Worm (Caenorhabditis elegans) whole organism, L3 larva: Measurements from ENCODE around the gene col-97.
A peak's percentile ranks its signal among the peaks of the same experiment; 100 is the strongest.

Experiments
- R02D3.7 ChIP-seq: fragments of 150-350 bp; optimal IDR thresholded peaks from 2 replicates; lab custom pipeline; 2014; ENCODE audit warnings: missing biosample characterization, missing genetic modification characterization
- ama-1 ChIP-seq: fragments of 150-350 bp; optimal IDR thresholded peaks from 2 replicates; lab custom pipeline; 2018
- ceh-16 ChIP-seq: sonication (generic microtip); optimal IDR thresholded peaks from 2 replicates; lab custom pipeline; 2017; ENCODE audit warnings: missing biosample characterization, missing genetic modification characterization
- ceh-28 ChIP-seq: fragments of 150-350 bp; optimal IDR thresholded peaks from 2 replicates; lab custom pipeline; 2014; ENCODE audit warnings: missing biosample characterization, missing genetic modification reagents, missing genetic modification characterization
- ceh-9 ChIP-seq: sonication (generic microtip); optimal IDR thresholded peaks from 2 replicates; lab custom pipeline; 2018; ENCODE audit warnings: missing biosample characterization, missing genetic modification characterization
- daf-12 ChIP-seq: fragments of 150-350 bp; optimal IDR thresholded peaks from 2 replicates; lab custom pipeline; 2014; ENCODE audit warnings: missing biosample characterization, missing genetic modification reagents, missing genetic modification characterization
- egl-27 ChIP-seq: sonication (generic microtip); optimal IDR thresholded peaks from 4 replicates; lab custom pipeline; 2017; ENCODE audit warnings: missing biosample characterization, missing genetic modification reagents, missing genetic modification characterization
- egl-5 ChIP-seq: fragments of 150-350 bp; optimal IDR thresholded peaks from 2 replicates; lab custom pipeline; 2017; ENCODE audit warnings: missing biosample characterization, missing genetic modification reagents, missing genetic modification characterization, inconsistent platforms
- elt-1 ChIP-seq: fragments of 150-350 bp; optimal IDR thresholded peaks from 2 replicates; lab custom pipeline; 2014; ENCODE audit warnings: missing biosample characterization, missing genetic modification characterization
- elt-2 ChIP-seq: sonication (generic microtip); optimal IDR thresholded peaks from 2 replicates; lab custom pipeline; 2016; ENCODE audit warnings: missing genetic modification reagents, mild to moderate bottlenecking, missing genetic modification characterization, missing compliant biosample characterization
- elt-3 ChIP-seq, 3 experiments: fragments of 150-350 bp in 1 of 3; sonication (generic microtip) in 2 of 3; optimal IDR thresholded peaks; 2 replicates in 2 of 3; 4 replicates in 1 of 3; lab custom pipeline; 2014 to 2017; ENCODE audit warnings: missing biosample characterization in 3 of 3, missing genetic modification characterization in 3 of 3
- eor-1 ChIP-seq, 2 experiments: fragments of 150-350 bp; optimal IDR thresholded peaks; 2 replicates each; lab custom pipeline; 2014 to 2018; ENCODE audit warnings: missing biosample characterization in 2 of 2, missing genetic modification characterization in 2 of 2
- fkh-10 ChIP-seq: sonication (generic microtip); optimal IDR thresholded peaks from 2 replicates; lab custom pipeline; 2017; ENCODE audit warnings: missing biosample characterization, missing genetic modification reagents, missing genetic modification characterization
- fkh-2 ChIP-seq: fragments of 150-350 bp; optimal IDR thresholded peaks from 2 replicates; lab custom pipeline; 2014; ENCODE audit warnings: missing biosample characterization, missing genetic modification reagents, missing genetic modification characterization
- fos-1 ChIP-seq: fragments of 150-350 bp; optimal IDR thresholded peaks from 2 replicates; lab custom pipeline; 2014; ENCODE audit warnings: missing biosample characterization, missing genetic modification characterization
- hmg-11 ChIP-seq: sonication (generic microtip); optimal IDR thresholded peaks from 2 replicates; lab custom pipeline; 2016; ENCODE audit warnings: missing genetic modification characterization, missing compliant biosample characterization
- jun-1 ChIP-seq: fragments of 150-350 bp; optimal IDR thresholded peaks from 2 replicates; lab custom pipeline; 2014; ENCODE audit warnings: missing biosample characterization, missing genetic modification reagents, missing genetic modification characterization
- lin-15B ChIP-seq: fragments of 150-350 bp; optimal IDR thresholded peaks from 2 replicates; lab custom pipeline; 2014; ENCODE audit warnings: missing biosample characterization, missing genetic modification characterization
- lsy-12 ChIP-seq: sonication (generic microtip); optimal IDR thresholded peaks from 2 replicates; lab custom pipeline; 2016; ENCODE audit warnings: mild to moderate bottlenecking, missing genetic modification characterization, missing compliant biosample characterization
- mdl-1 ChIP-seq: fragments of 150-350 bp; optimal IDR thresholded peaks from 2 replicates; lab custom pipeline; 2014; ENCODE audit warnings: missing biosample characterization, missing genetic modification characterization
- nfya-1 ChIP-seq: sonication (generic microtip); optimal IDR thresholded peaks from 2 replicates; lab custom pipeline; 2017; ENCODE audit warnings: missing genetic modification characterization, mild to moderate bottlenecking, missing compliant biosample characterization, antibody characterized with exemption, moderate library complexity; ENCODE audit not compliant: insufficient read depth
- nhr-11 ChIP-seq: fragments of 150-350 bp; optimal IDR thresholded peaks from 2 replicates; lab custom pipeline; 2014; ENCODE audit warnings: missing biosample characterization, missing genetic modification characterization
- nhr-23 ChIP-seq: fragments of 150-350 bp; optimal IDR thresholded peaks from 2 replicates; lab custom pipeline; 2014; ENCODE audit warnings: missing biosample characterization, missing genetic modification reagents, missing genetic modification characterization
- nhr-237 ChIP-seq: fragments of 150-350 bp; optimal IDR thresholded peaks from 2 replicates; lab custom pipeline; 2014; ENCODE audit warnings: missing biosample characterization, missing genetic modification characterization
- nhr-28 ChIP-seq: fragments of 150-350 bp; optimal IDR thresholded peaks from 2 replicates; lab custom pipeline; 2014; ENCODE audit warnings: missing biosample characterization, missing genetic modification characterization
- nhr-67 ChIP-seq: fragments of 150-350 bp; optimal IDR thresholded peaks from 2 replicates; lab custom pipeline; 2014; ENCODE audit warnings: missing biosample characterization, missing genetic modification characterization
- nhr-76 ChIP-seq: fragments of 150-350 bp; sonication (generic microtip); optimal IDR thresholded peaks from 5 replicates; lab custom pipeline; 2014; ENCODE audit warnings: missing biosample characterization, missing genetic modification characterization
- pha-4 ChIP-seq: fragments of 150-350 bp; optimal IDR thresholded peaks from 2 replicates; lab custom pipeline; 2014; ENCODE audit warnings: missing biosample characterization, missing genetic modification reagents, missing genetic modification characterization
- pqm-1 ChIP-seq: fragments of 150-350 bp; optimal IDR thresholded peaks from 2 replicates; lab custom pipeline; 2017; ENCODE audit warnings: missing biosample characterization, missing genetic modification characterization, inconsistent platforms
- sea-2 ChIP-seq: fragments of 150-350 bp; sonication (generic microtip); optimal IDR thresholded peaks from 4 replicates; lab custom pipeline; 2014; ENCODE audit warnings: missing biosample characterization, missing genetic modification reagents, missing genetic modification characterization
- skn-1 ChIP-seq: fragments of 150-350 bp; optimal IDR thresholded peaks from 2 replicates; lab custom pipeline; 2014; ENCODE audit warnings: missing biosample characterization, missing genetic modification characterization
- snpc-4 ChIP-seq: fragments of 150-350 bp; optimal IDR thresholded peaks from 2 replicates; lab custom pipeline; 2014; ENCODE audit warnings: missing biosample characterization, missing genetic modification characterization
- unc-39 ChIP-seq: sonication (generic microtip); optimal IDR thresholded peaks from 4 replicates; lab custom pipeline; 2017; ENCODE audit warnings: missing biosample characterization, missing genetic modification characterization
- zag-1 ChIP-seq: fragments of 150-350 bp; optimal IDR thresholded peaks from 2 replicates; lab custom pipeline; 2014; ENCODE audit warnings: missing biosample characterization, missing genetic modification characterization

Gene col-97

DNA sequence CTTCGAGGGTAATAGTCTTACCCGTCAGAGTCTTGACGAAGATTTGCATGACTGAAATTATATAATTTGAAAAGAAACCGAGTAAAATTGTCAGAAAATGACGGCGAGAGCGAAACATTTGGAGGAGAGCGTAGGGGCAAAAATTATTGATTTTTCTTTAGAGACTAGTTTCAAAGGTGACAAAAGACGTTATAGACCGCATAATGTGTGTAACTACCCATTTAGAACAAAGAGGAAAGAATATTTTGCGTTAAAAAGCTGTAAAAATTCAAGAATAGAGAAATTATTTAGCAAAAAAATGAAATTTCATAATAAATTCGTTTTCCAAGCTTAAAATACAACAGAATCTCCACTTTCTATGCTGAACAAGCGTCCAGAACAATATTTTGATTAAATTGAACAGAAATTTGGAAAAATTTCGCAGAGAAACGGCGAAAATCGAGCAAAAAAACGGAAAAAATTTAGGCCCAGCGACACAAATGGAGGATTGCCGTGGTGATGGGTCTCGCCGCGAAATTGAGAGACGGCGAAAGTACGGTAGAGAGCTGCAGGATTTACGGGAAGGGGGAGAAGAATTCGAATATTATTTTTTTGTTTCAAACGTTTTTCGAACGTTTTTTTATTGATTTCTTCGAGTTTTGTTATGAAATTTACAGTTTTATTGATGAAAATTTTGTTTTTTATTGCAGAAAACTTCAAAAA, 14.9 kb downstream of the col-97 start, which contains the start of the genes ubq-2 and frg-1 (continued):
- TF ChIP-seq egl-27 (no peak), ama-1 (lab: Kevin White, UChicago) (peak; percentile 54)

DNA sequence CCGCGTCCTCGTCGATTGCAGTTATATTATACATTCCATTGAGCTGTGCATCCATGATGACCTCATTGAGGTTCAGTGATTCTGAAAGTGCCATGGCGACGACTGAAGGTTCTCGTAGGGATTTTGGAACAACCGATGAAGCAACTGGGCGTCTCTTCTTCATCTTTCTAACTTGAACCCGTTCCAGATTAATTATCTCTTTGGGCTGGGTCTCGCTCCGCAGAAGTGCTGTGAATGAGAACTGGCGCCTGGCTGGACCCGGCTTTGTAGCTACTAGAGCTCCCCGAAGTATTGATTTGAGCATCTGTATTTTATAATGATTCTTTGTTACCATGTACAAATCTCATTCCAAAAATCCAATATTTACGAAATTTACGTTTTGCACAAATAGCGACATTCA, 15.9 kb downstream of the col-97 start, which contains the start of gene ZK1010.2:
TSS of gene ZK1010.2 (minus strand) at position 304 of the 400 bp plus-strand sequence.
- TF ChIP-seq lsy-12 (tag; lab: Kevin White, UChicago) (peak; percentile 16), nhr-237 (no peak)

DNA sequence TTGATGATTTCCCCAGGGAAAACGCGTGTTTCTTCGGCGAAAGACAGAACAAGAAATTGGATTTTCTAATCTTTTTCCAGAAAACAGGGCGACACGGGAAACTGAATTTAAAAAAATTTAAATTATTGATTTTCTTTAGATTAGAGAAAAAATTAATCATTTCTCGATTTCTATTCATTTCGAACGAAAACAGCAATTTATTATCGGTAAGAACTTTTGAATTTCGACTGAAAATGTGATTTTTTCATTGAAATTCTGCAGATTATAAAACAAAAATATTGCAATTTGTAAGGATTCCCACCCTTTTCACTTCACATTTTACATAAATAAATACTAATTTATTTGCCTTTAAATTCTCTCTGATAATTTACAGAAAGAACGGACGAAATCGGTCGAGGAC, 21.1 kb downstream of the col-97 start, which contains the start of gene bckd-1A:
TSS of gene bckd-1A (minus strand) at position 101 of the 400 bp plus-strand sequence.
- TF ChIP-seq nfya-1 (tag; lab: Kevin White, UChicago) (no peak), nhr-76 (tag; lab: Kevin White, UChicago) (no peak), nhr-11 (tag; lab: Kevin White, UChicago) (no peak), fkh-10 (GFP tag; lab: Kevin White, UChicago) (no peak), jun-1 (tag; lab: Kevin White, UChicago) (no peak), elt-3 (tag; optimal IDR thresholded peaks at IDR 0.05; lab: Kevin White, UChicago) (no peak), zag-1 (no peak), lin-15B (no peak), ama-1 (lab: Kevin White, UChicago) (no peak), mdl-1 (tag; lab: Kevin White, UChicago) (no peak), ceh-28 (tag; lab: Kevin White, UChicago) (no peak), hmg-11 (tag; lab: Kevin White, UChicago) (no peak), R02D3.7 (no peak)

ce11 chrIII:12971828-12972379, 21.6 kb downstream of the col-97 start:
- TF ChIP-seq egl-5 (tag; lab: Kevin White, UChicago) (no peak), nfya-1 (tag; lab: Kevin White, UChicago) (peak; percentile 47), ceh-28 (tag; lab: Kevin White, UChicago) (peak; percentile 63), lin-15B (peak; percentile 39), R02D3.7 (no peak), ama-1 (lab: Kevin White, UChicago) (no peak), pqm-1 (tag; lab: Kevin White, UChicago) (peak; percentile 19), pha-4 (peak; percentile 57), lsy-12 (tag; lab: Kevin White, UChicago) (no peak), elt-2 (tag; lab: Kevin White, UChicago) (peak; percentile 39), nhr-23 (tag; lab: Kevin White, UChicago) (no peak), elt-3 (tag; optimal IDR thresholded peaks at IDR 0.05; lab: Kevin White, UChicago) (no peak), fkh-2 (tag; lab: Kevin White, UChicago) (no peak), nhr-76 (tag; lab: Kevin White, UChicago) (no peak), nhr-67 (tag; lab: Kevin White, UChicago) (no peak), hmg-11 (tag; lab: Kevin White, UChicago) (peak; percentile 53), fkh-10 (GFP tag; lab: Kevin White, UChicago) (no peak), ceh-16 (tag; lab: Kevin White, UChicago) (no peak), skn-1 (tag; lab: Kevin White, UChicago) (no peak), elt-1 (no peak), unc-39 (tag; lab: Kevin White, UChicago) (no peak)

DNA sequence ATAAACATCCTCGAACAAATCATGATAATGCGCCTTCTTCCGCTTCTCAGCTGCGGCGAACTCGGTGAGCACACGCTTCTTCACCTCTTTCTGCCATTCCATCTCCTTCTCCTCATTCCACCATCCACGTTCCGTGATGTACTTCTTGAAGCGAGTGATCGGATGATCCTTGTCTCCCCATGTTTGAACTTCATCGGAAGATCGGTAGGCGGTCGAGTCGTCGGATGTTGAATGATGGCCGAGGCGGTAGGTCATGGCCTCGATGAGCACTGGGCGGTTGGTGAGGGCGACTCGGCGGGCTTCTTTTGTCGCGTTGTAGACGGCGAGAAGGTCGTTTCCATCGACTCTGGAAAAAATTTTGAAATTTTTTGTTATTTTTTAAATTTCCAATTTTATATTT, 25.2 kb downstream of the col-97 start:
- TF ChIP-seq sea-2 (GFP tag; lab: Kevin White, UChicago) = no peak
- no peak for TF ChIP-seq daf-12 (tag; lab: Kevin White, UChicago)
- no peak for TF ChIP-seq nfya-1 (tag; lab: Kevin White, UChicago)
- TF ChIP-seq elt-1 = no peak
- TF ChIP-seq fos-1 = no peak
- no peak for TF ChIP-seq ceh-9 (tag; lab: Kevin White, UChicago)
- TF ChIP-seq nhr-28 (tag; lab: Kevin White, UChicago) = no peak
- TF ChIP-seq fkh-10 (GFP tag; lab: Kevin White, UChicago) = no peak
- TF ChIP-seq eor-1 (tag; optimal IDR thresholded peaks at IDR 0.05; lab: Kevin White, UChicago) = no peak
- TF ChIP-seq mdl-1 (tag; lab: Kevin White, UChicago) = no peak
- TF ChIP-seq ceh-16 (tag; lab: Kevin White, UChicago) = no peak
- TF ChIP-seq snpc-4 (tag; lab: Kevin White, UChicago) = no peak
